Worm (Caenorhabditis elegans): ENCODE measurements around the gene ZC262.2.
A peak's percentile ranks its signal among the peaks of the same experiment; 100 is the strongest.

ZC262.2 gene

ce11 chrIII:8300860-8301396 is 30.9 kb upstream of the ZC262.2 start:
- TF ChIP-seq pag-3 (tag; optimal IDR thresholded peaks at IDR 0.05; ENCODE audit: borderline replicate concordance, insufficient read depth) (no peak), mep-1 (tag; optimal IDR thresholded peaks at IDR 0.05) (no peak), C34B4.2 (tag; optimal IDR thresholded peaks at IDR 0.05) (no peak), dsc-1 (tag; optimal IDR thresholded peaks at IDR 0.05) (peak; percentile 63)

ce11 chrIII:8303440-8303839 is 28.4 kb upstream of the ZC262.2 start:
- no peak for TF ChIP-seq mep-1 (tag; optimal IDR thresholded peaks at IDR 0.05)
- TF ChIP-seq ztf-4 (tag; optimal IDR thresholded peaks at IDR 0.05): no peak
- no peak for TF ChIP-seq C04F5.9 (tag; optimal IDR thresholded peaks at IDR 0.05)
- TF ChIP-seq nhr-76 (tag; optimal IDR thresholded peaks at IDR 0.05): no peak
- TF ChIP-seq aly-2 (tag; optimal IDR thresholded peaks at IDR 0.05): no peak
- no peak for TF ChIP-seq F16B12.6 (tag; optimal IDR thresholded peaks at IDR 0.05)
- no peak for TF ChIP-seq ceh-8 (GFP tag; optimal IDR thresholded peaks at IDR 0.05)
- TF ChIP-seq ama-1 (optimal IDR thresholded peaks at IDR 0.05): no peak
- no peak for TF ChIP-seq isw-1 (GFP tag; IDR thresholded peaks at IDR 0.05)
- no peak for TF ChIP-seq unc-30 (tag; optimal IDR thresholded peaks at IDR 0.05)
- no peak for TF ChIP-seq snpc-4 (tag; optimal IDR thresholded peaks at IDR 0.05)
- no peak for TF ChIP-seq sox-4 (tag; optimal IDR thresholded peaks at IDR 0.05)
- no peak for TF ChIP-seq hpl-2 (GFP tag; optimal IDR thresholded peaks at IDR 0.05)
- no peak for TF ChIP-seq pag-3 (tag; optimal IDR thresholded peaks at IDR 0.05; ENCODE audit: borderline replicate concordance, insufficient read depth)
- TF ChIP-seq lir-3 (tag; optimal IDR thresholded peaks at IDR 0.05; ENCODE audit: poor library complexity): no peak

ce11 chrIII:8305304-8305703 is 26.6 kb upstream of the ZC262.2 start:
- TF ChIP-seq grh-1 (GFP tag; IDR thresholded peaks at IDR 0.05): no peak
- TF ChIP-seq zag-1 (tag; optimal IDR thresholded peaks at IDR 0.05): no peak
- no peak for TF ChIP-seq nhr-237 (tag; optimal IDR thresholded peaks at IDR 0.05)
- TF ChIP-seq alr-1 (tag; optimal IDR thresholded peaks at IDR 0.05; ENCODE audit: borderline replicate concordance): no peak
- TF ChIP-seq fkh-10 (GFP tag; optimal IDR thresholded peaks at IDR 0.05): no peak
- TF ChIP-seq lin-15B (tag; optimal IDR thresholded peaks at IDR 0.05): no peak
- no peak for TF ChIP-seq efl-1 (optimal IDR thresholded peaks at IDR 0.05)
- TF ChIP-seq efl-1 (GFP tag; optimal IDR thresholded peaks at IDR 0.05 in 1 of 2): no peak
- no peak for TF ChIP-seq ceh-90 (tag; optimal IDR thresholded peaks at IDR 0.05)
- no peak for TF ChIP-seq nhr-47 (tag; optimal IDR thresholded peaks at IDR 0.05)
- TF ChIP-seq fkh-4 (tag; optimal IDR thresholded peaks at IDR 0.05; ENCODE audit: borderline replicate concordance): no peak
- no peak for TF ChIP-seq nhr-76 (tag; optimal IDR thresholded peaks at IDR 0.05)
- TF ChIP-seq xbp-1 (tag; optimal IDR thresholded peaks at IDR 0.05): no peak
- no peak for TF ChIP-seq skn-1 (tag; optimal IDR thresholded peaks at IDR 0.05)
- TF ChIP-seq nhr-11 (tag; optimal IDR thresholded peaks at IDR 0.05): no peak
- TF ChIP-seq ets-5 (GFP tag; IDR thresholded peaks at IDR 0.05): no peak

- no peak for TF ChIP-seq egl-13 (tag; optimal IDR thresholded peaks at IDR 0.05)
- no peak for TF ChIP-seq irx-1 (tag; optimal IDR thresholded peaks at IDR 0.05)
- TF ChIP-seq nhr-77 (tag; optimal IDR thresholded peaks at IDR 0.05): no peak
These were observed 26.0 kb upstream of the ZC262.2 start for ce11 chrIII:8305816-8306215.

- no peak for TF ChIP-seq hlh-17 (GFP tag; optimal IDR thresholded peaks at IDR 0.05; ENCODE audit: borderline replicate concordance)
- no peak for TF ChIP-seq ama-1 (optimal IDR thresholded peaks at IDR 0.05)
- TF ChIP-seq ceh-90 (tag; optimal IDR thresholded peaks at IDR 0.05): peak; percentile 96
- TF ChIP-seq ets-5 (GFP tag; IDR thresholded peaks at IDR 0.05): no peak
- TF ChIP-seq lir-3 (tag; optimal IDR thresholded peaks at IDR 0.05; ENCODE audit: poor library complexity): peak; percentile 98
- TF ChIP-seq nhr-20 (tag; optimal IDR thresholded peaks at IDR 0.05): peak; percentile 97
- TF ChIP-seq lin-39 (tag; optimal IDR thresholded peaks at IDR 0.05): peak; percentile 87
- TF ChIP-seq dsc-1 (tag; optimal IDR thresholded peaks at IDR 0.05): peak; percentile 97
- TF ChIP-seq mef-2 (tag; optimal IDR thresholded peaks at IDR 0.05): no peak
- peak; percentile 91 for TF ChIP-seq unc-98 (GFP tag; IDR thresholded peaks at IDR 0.05)
- peak; percentile 79 for TF ChIP-seq lin-13 (GFP tag; optimal IDR thresholded peaks at IDR 0.05)
- peak; percentile 66 for TF ChIP-seq F16B12.6 (tag; optimal IDR thresholded peaks at IDR 0.05)
- TF ChIP-seq pag-3 (tag; optimal IDR thresholded peaks at IDR 0.05; ENCODE audit: borderline replicate concordance, insufficient read depth): peak; percentile 16
- peak; percentile 91 for TF ChIP-seq ceh-88 (GFP tag; IDR thresholded peaks at IDR 0.05)
- TF ChIP-seq isw-1 (GFP tag; IDR thresholded peaks at IDR 0.05): peak; percentile 87
- peak; percentile 95 for TF ChIP-seq nhr-19 (GFP tag; conservative IDR thresholded peaks at IDR 0.05)
- TF ChIP-seq nhr-77 (tag; optimal IDR thresholded peaks at IDR 0.05): no peak
- TF ChIP-seq nhr-76 (tag; optimal IDR thresholded peaks at IDR 0.05): no peak
- TF ChIP-seq mab-9 (GFP tag; IDR thresholded peaks at IDR 0.05): peak; percentile 91
- peak in 1 of 2 experiments; percentile 75 for TF ChIP-seq mdl-1 (tag; optimal IDR thresholded peaks at IDR 0.05)
- TF ChIP-seq pax-3 (tag; optimal IDR thresholded peaks at IDR 0.05): peak; percentile 95
These were observed 24.5 kb upstream of the ZC262.2 start, which contains the start of the genes F10E9.7 and F10E9.5 for ce11 chrIII:8307356-8307755. Gene F10E9.7 (minus strand): TSS chrIII:8307441. Gene F10E9.5 (plus strand): TSS chrIII:8307592.

Data from whole organism, L1 larva.